Worm (Caenorhabditis elegans): ENCODE data around the gene C34C12.1.

DNA sequence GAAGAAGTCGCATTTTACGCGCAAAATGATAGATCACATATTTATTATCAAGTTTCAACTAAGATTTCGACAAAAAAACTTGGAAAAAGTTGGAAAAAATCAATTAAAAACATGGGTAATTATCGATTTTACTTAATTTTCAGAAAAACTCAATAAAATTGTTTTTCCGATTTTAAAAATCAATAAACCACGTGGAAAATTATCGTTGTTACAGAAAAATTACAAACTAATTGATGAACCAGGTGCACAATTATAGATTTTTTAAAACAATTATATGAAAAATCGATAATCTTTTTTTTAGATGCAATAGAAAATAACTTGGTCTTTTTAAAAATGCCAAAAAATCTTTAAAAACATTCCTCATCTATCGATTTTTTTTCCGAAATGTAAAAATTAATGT, 23.5 kb upstream of the C34C12.1 start:
- no peak for TF ChIP-seq dmd-8 (GFP tag; IDR thresholded peaks at IDR 0.05)
- TF ChIP-seq pha-4 (GFP tag; IDR thresholded peaks at IDR 0.05): no peak
- TF ChIP-seq pha-4 (tag; optimal IDR thresholded peaks at IDR 0.05): no peak
- no peak for TF ChIP-seq nhr-237 (tag; optimal IDR thresholded peaks at IDR 0.05)
- no peak for TF ChIP-seq ama-1 (optimal IDR thresholded peaks at IDR 0.05)
- no peak for TF ChIP-seq lin-15B (tag; optimal IDR thresholded peaks at IDR 0.05)
- TF ChIP-seq madf-5 (GFP tag; IDR thresholded peaks at IDR 0.05): no peak
- no peak for TF ChIP-seq zfp-3 (GFP tag; conservative IDR thresholded peaks at IDR 0.05)
- no peak for TF ChIP-seq F37D6.2 (tag; optimal IDR thresholded peaks at IDR 0.05)

Measured in whole organism, L4 larva.